Worm (Caenorhabditis elegans) whole organism, young adult: ENCODE data around the gene C46C2.2.

Source experiments
- B0019.2 ChIP-seq: fragments of 200-800 bp; sonication (Bioruptor generic); conservative IDR thresholded peaks from 2 replicates; pipeline ENCODE4 v1.3.6; 2022; ENCODE audit warnings: missing genetic modification reagents, missing genetic modification characterization, missing compliant biosample characterization
- C17E4.6 ChIP-seq: fragments of 200-800 bp; sonication (Bioruptor generic); IDR thresholded peaks from 2 replicates; pipeline ENCODE4 v1.3.6; 2022; ENCODE audit warnings: missing genetic modification reagents, missing genetic modification characterization, missing compliant biosample characterization
- D2030.7 ChIP-seq: fragments of 200-800 bp; sonication (Bioruptor generic); IDR thresholded peaks from 2 replicates; pipeline ENCODE4 v1.3.6; 2022; ENCODE audit warnings: missing genetic modification reagents, missing genetic modification characterization, missing compliant biosample characterization
- F39B2.1 ChIP-seq: fragments of 200-800 bp; sonication (Bioruptor generic); IDR thresholded peaks from 2 replicates; pipeline ENCODE4 v1.3.6; 2022; ENCODE audit warnings: missing genetic modification reagents, missing genetic modification characterization, missing compliant biosample characterization
- F55B11.4 ChIP-seq: sonication (generic microtip); optimal IDR thresholded peaks from 2 replicates; lab custom pipeline; 2016; ENCODE audit warnings: missing compliant biosample characterization, missing genetic modification characterization, borderline replicate concordance; ENCODE audit not compliant: insufficient read depth
- F57C9.4 ChIP-seq: sonication (generic microtip); optimal IDR thresholded peaks from 2 replicates; lab custom pipeline; 2017; ENCODE audit warnings: mild to moderate bottlenecking, missing genetic modification characterization, missing compliant biosample characterization
- Y53F4B.3 ChIP-seq: fragments of 200-800 bp; sonication (Bioruptor generic); IDR thresholded peaks from 2 replicates; pipeline ENCODE4 v1.3.6; 2022; ENCODE audit warnings: missing genetic modification reagents, missing genetic modification characterization, missing compliant biosample characterization
- Y53G8AR.9 ChIP-seq: fragments of 200-800 bp; sonication (Bioruptor generic); conservative IDR thresholded peaks from 2 replicates; pipeline ENCODE4 v1.3.6; 2022; ENCODE audit warnings: missing genetic modification reagents, missing genetic modification characterization, missing compliant biosample characterization
- Y56A3A.18 ChIP-seq: fragments of 200-800 bp; sonication (Bioruptor generic); IDR thresholded peaks from 2 replicates; pipeline ENCODE4 v1.3.6; 2022; ENCODE audit warnings: missing genetic modification reagents, missing genetic modification characterization, missing compliant biosample characterization
- Y79H2A.3 ChIP-seq: fragments of 200-800 bp; sonication (Bioruptor generic); conservative IDR thresholded peaks from 2 replicates; pipeline ENCODE4 v1.3.6; 2022; ENCODE audit warnings: missing genetic modification reagents, missing genetic modification characterization, missing compliant biosample characterization
- ZK185.1 ChIP-seq: sonication (generic microtip); optimal IDR thresholded peaks from 2 replicates; lab custom pipeline; 2016; ENCODE audit warnings: mild to moderate bottlenecking, missing genetic modification characterization, missing compliant biosample characterization; ENCODE audit not compliant: poor library complexity, severe bottlenecking
- ama-1 ChIP-seq, 3 experiments: fragments of 150-350 bp in 1 of 3; sonication (generic microtip) in 2 of 3; optimal IDR thresholded peaks; 2 replicates each; lab custom pipeline; 2014 to 2018; ENCODE audit warnings: missing biosample characterization in 2 of 3, missing genetic modification characterization in 2 of 3, missing genetic modification reagents in 2 of 3
- attf-3 ChIP-seq: fragments of 200-800 bp; sonication (Bioruptor generic); conservative IDR thresholded peaks from 2 replicates; pipeline ENCODE4 v1.3.6; 2022; ENCODE audit warnings: missing genetic modification reagents, missing genetic modification characterization, missing compliant biosample characterization
- attf-5 ChIP-seq: fragments of 200-800 bp; sonication (Bioruptor generic); optimal IDR thresholded peaks from 2 replicates; lab custom pipeline; 2018; ENCODE audit warnings: mild to moderate bottlenecking, missing genetic modification characterization, missing compliant biosample characterization
- bed-1 ChIP-seq: fragments of 200-800 bp; sonication (Bioruptor generic); IDR thresholded peaks from 2 replicates; pipeline ENCODE4 v1.3.6; 2022; ENCODE audit warnings: missing genetic modification reagents, missing genetic modification characterization, missing compliant biosample characterization
- cebp-2 ChIP-seq: fragments of 200-800 bp; sonication (Bioruptor generic); IDR thresholded peaks from 2 replicates; pipeline ENCODE4 v1.3.6; 2022; ENCODE audit warnings: missing genetic modification characterization, missing compliant biosample characterization
- die-1 ChIP-seq: sonication (generic microtip); optimal IDR thresholded peaks from 2 replicates; lab custom pipeline; 2016; ENCODE audit warnings: missing genotype, mild to moderate bottlenecking, missing genetic modification characterization, missing compliant biosample characterization
- dox-1 ChIP-seq: fragments of 200-800 bp; sonication (Bioruptor generic); IDR thresholded peaks from 2 replicates; pipeline ENCODE4 v1.3.6; 2022; ENCODE audit warnings: missing genetic modification reagents, missing genetic modification characterization, missing compliant biosample characterization
- dpl-1 ChIP-seq: fragments of 150-350 bp; optimal IDR thresholded peaks from 2 replicates; lab custom pipeline; 2014; ENCODE audit warnings: missing biosample characterization, missing genetic modification reagents, missing genetic modification characterization
- egl-44 ChIP-seq: fragments of 200-800 bp; sonication (Bioruptor generic); IDR thresholded peaks from 2 replicates; pipeline ENCODE4 v1.3.6; 2022; ENCODE audit warnings: missing genetic modification reagents, missing genetic modification characterization, missing compliant biosample characterization
- hlh-12 ChIP-seq: sonication (generic microtip); optimal IDR thresholded peaks from 2 replicates; lab custom pipeline; 2016; ENCODE audit warnings: missing genetic modification characterization, missing compliant biosample characterization
- hmg-20 ChIP-seq: fragments of 200-800 bp; sonication (Bioruptor generic); IDR thresholded peaks from 2 replicates; pipeline ENCODE4 v1.3.6; 2022; ENCODE audit warnings: missing genetic modification reagents, missing genetic modification characterization, missing compliant biosample characterization
- hrde-1 ChIP-seq: sonication (generic microtip); optimal IDR thresholded peaks from 2 replicates; lab custom pipeline; 2016; ENCODE audit warnings: missing genetic modification characterization, mild to moderate bottlenecking, missing compliant biosample characterization, moderate library complexity, missing genotype, missing genetic modification reagents, borderline replicate concordance
- lin-54 ChIP-seq: fragments of 200-800 bp; sonication (Bioruptor generic); optimal IDR thresholded peaks from 2 replicates; lab custom pipeline; 2018; ENCODE audit warnings: mild to moderate bottlenecking, missing genetic modification characterization, missing compliant biosample characterization
- lsl-1 ChIP-seq: fragments of 200-800 bp; sonication (Bioruptor generic); optimal IDR thresholded peaks from 2 replicates; lab custom pipeline; 2018; ENCODE audit warnings: mild to moderate bottlenecking, missing genetic modification characterization, moderate library complexity, missing compliant biosample characterization
- madf-10 ChIP-seq: sonication (generic microtip); optimal IDR thresholded peaks from 2 replicates; lab custom pipeline; 2016; ENCODE audit warnings: mild to moderate bottlenecking, missing genetic modification characterization, missing compliant biosample characterization
- madf-3 ChIP-seq: fragments of 200-800 bp; sonication (Bioruptor generic); IDR thresholded peaks from 2 replicates; pipeline ENCODE4 v1.3.6; 2022; ENCODE audit warnings: missing genetic modification reagents, missing genetic modification characterization, missing compliant biosample characterization
- madf-6 ChIP-seq: fragments of 200-800 bp; sonication (Bioruptor generic); IDR thresholded peaks from 2 replicates; pipeline ENCODE4 v1.3.6; 2022; ENCODE audit warnings: missing genetic modification reagents, missing genetic modification characterization, missing compliant biosample characterization
- madf-8 ChIP-seq: fragments of 200-800 bp; sonication (Bioruptor generic); conservative IDR thresholded peaks from 2 replicates; pipeline ENCODE4 v1.3.6; 2022; ENCODE audit warnings: missing genetic modification reagents, missing genetic modification characterization, missing compliant biosample characterization
- nfya-1 ChIP-seq: sonication (generic microtip); optimal IDR thresholded peaks from 2 replicates; lab custom pipeline; 2017; ENCODE audit warnings: antibody characterized with exemption, missing compliant biosample characterization, missing genetic modification characterization, borderline replicate concordance; ENCODE audit not compliant: insufficient read depth
- nhr-90 ChIP-seq: sonication (generic microtip); optimal IDR thresholded peaks from 2 replicates; lab custom pipeline; 2016; ENCODE audit warnings: missing genotype, mild to moderate bottlenecking, missing genetic modification characterization, missing compliant biosample characterization
- sea-2 ChIP-seq: fragments of 200-800 bp; sonication (Bioruptor generic); IDR thresholded peaks from 2 replicates; pipeline ENCODE4 v1.3.6; 2022; ENCODE audit warnings: missing genetic modification characterization, missing compliant biosample characterization
- snpc-1.1 ChIP-seq: sonication (generic microtip); optimal IDR thresholded peaks from 2 replicates; lab custom pipeline; 2017; ENCODE audit warnings: missing genetic modification characterization, mild to moderate bottlenecking, missing compliant biosample characterization, antibody characterized with exemption, moderate library complexity, missing genotype, missing genetic modification reagents; ENCODE audit not compliant: insufficient read depth
- tbp1 ChIP-seq: fragments of 200-800 bp; sonication (Bioruptor generic); optimal IDR thresholded peaks from 2 replicates; lab custom pipeline; 2018; ENCODE audit warnings: mild to moderate bottlenecking, missing genetic modification characterization, missing compliant biosample characterization
- unc-130 ChIP-seq: sonication (generic microtip); optimal IDR thresholded peaks from 2 replicates; lab custom pipeline; 2016; ENCODE audit warnings: missing genetic modification reagents, missing genetic modification characterization, missing compliant biosample characterization
- zfh-2 ChIP-seq: fragments of 200-800 bp; sonication (Bioruptor generic); conservative IDR thresholded peaks from 2 replicates; pipeline ENCODE4 v1.3.6; 2022; ENCODE audit warnings: missing genetic modification reagents, missing genetic modification characterization, missing compliant biosample characterization
- ztf-3 ChIP-seq: fragments of 200-800 bp; sonication (Bioruptor generic); optimal IDR thresholded peaks from 2 replicates; lab custom pipeline; 2018; ENCODE audit warnings: mild to moderate bottlenecking, missing genetic modification characterization, missing compliant biosample characterization
- ztf-6 ChIP-seq: fragments of 200-800 bp; sonication (Bioruptor generic); IDR thresholded peaks from 2 replicates; pipeline ENCODE4 v1.3.6; 2022; ENCODE audit warnings: missing genetic modification reagents, missing genetic modification characterization, missing compliant biosample characterization

C46C2.2 gene

ce11 chrIV:9262295-9262694, 44.8 kb downstream of the C46C2.2 start:
- TF ChIP-seq Y79H2A.3 (GFP tag; lab: Robert Waterston, UW) (no peak), lin-54 (GFP tag; lab: Kevin White, UChicago) (no peak), F39B2.1 (no peak), tbp1 (GFP tag; lab: Kevin White, UChicago) (no peak), Y53G8AR.9 (GFP tag; lab: Robert Waterston, UW) (no peak), cebp-2 (no peak), dpl-1 (GFP tag; lab: Kevin White, UChicago) (no peak), die-1 (tag; lab: Kevin White, UChicago) (no peak), dox-1 (GFP tag; lab: Robert Waterston, UW) (no peak), madf-10 (tag; lab: Kevin White, UChicago) (no peak), sea-2 (GFP tag; lab: Robert Waterston, UW) (no peak)

ce11 chrIV:9263812-9264320, 46.3 kb downstream of the C46C2.2 start, which contains the start of gene flh-1:
Gene flh-1 (minus strand): TSS chrIV:9264270.
- TF ChIP-seq hmg-20 (no peak), madf-6 (GFP tag; lab: Robert Waterston, UW) (0 out of 2 replicates have a peak, but pooled peaks have one; percentile 19), madf-3 (GFP tag; lab: Robert Waterston, UW) (no peak), zfh-2 (peak; percentile 52; the same call in 1 of the 2 replicates)

- TF ChIP-seq Y56A3A.18 (GFP tag; lab: Robert Waterston, UW): no peak
- no peak for TF ChIP-seq snpc-1.1 (tag; lab: Kevin White, UChicago)
- TF ChIP-seq hlh-12 (tag; lab: Kevin White, UChicago): no peak
- TF ChIP-seq dox-1 (GFP tag; lab: Robert Waterston, UW): no peak
- peak; percentile 32 for TF ChIP-seq lsl-1 (GFP tag; lab: Kevin White, UChicago)
- peak; percentile 58 for TF ChIP-seq madf-6 (GFP tag; lab: Robert Waterston, UW)
- TF ChIP-seq madf-8 (GFP tag; lab: Robert Waterston, UW): peak; percentile 78
Measured at ce11 chrIV:9264513-9264912, 47.0 kb downstream of the C46C2.2 start.

- TF ChIP-seq D2030.7 (GFP tag; lab: Robert Waterston, UW): no peak
- TF ChIP-seq F57C9.4 (tag; lab: Kevin White, UChicago): no peak
- TF ChIP-seq hrde-1 (tag; lab: Kevin White, UChicago): no peak
- TF ChIP-seq sea-2 (GFP tag; lab: Robert Waterston, UW): no peak
- TF ChIP-seq bed-1 (GFP tag; lab: Robert Waterston, UW): no peak
- no peak for TF ChIP-seq ama-1 (optimal IDR thresholded peaks at IDR 0.05; lab: Kevin White, UChicago)
- TF ChIP-seq ama-1 (GFP tag; optimal IDR thresholded peaks at IDR 0.05; lab: Kevin White, UChicago): no peak
- TF ChIP-seq ztf-6: no peak
- TF ChIP-seq nfya-1 (tag; lab: Kevin White, UChicago): no peak
- TF ChIP-seq ztf-3 (GFP tag; lab: Kevin White, UChicago): no peak
- TF ChIP-seq ZK185.1 (tag; lab: Kevin White, UChicago): no peak
- TF ChIP-seq attf-3 (GFP tag; lab: Robert Waterston, UW): no peak
- TF ChIP-seq B0019.2: no peak
- TF ChIP-seq F55B11.4 (tag; lab: Kevin White, UChicago): no peak
- TF ChIP-seq zfh-2: no peak
- TF ChIP-seq egl-44 (GFP tag; lab: Robert Waterston, UW): no peak
- TF ChIP-seq Y53F4B.3 (GFP tag; lab: Robert Waterston, UW): no peak
- TF ChIP-seq C17E4.6 (GFP tag; lab: Robert Waterston, UW): no peak
- no peak for TF ChIP-seq nhr-90 (tag; lab: Kevin White, UChicago)
- TF ChIP-seq attf-5 (GFP tag; lab: Kevin White, UChicago): no peak
- no peak for TF ChIP-seq unc-130 (GFP tag; lab: Kevin White, UChicago)
Measured at ce11 chrIV:9266464-9266863, 48.9 kb downstream of the C46C2.2 start, which contains the start of gene Y11D7A.19. Gene Y11D7A.19 (minus strand): TSS chrIV:9266564.
